Worm (Caenorhabditis elegans) whole organism, L3 larva: Measurements from ENCODE around the gene srx-12.

Source experiments
- aly-2 ChIP-seq: fragments of 150-350 bp; optimal IDR thresholded peaks from 2 replicates; lab custom pipeline; 2014; ENCODE audit warnings: missing biosample characterization, missing genetic modification characterization
- ama-1 ChIP-seq: fragments of 150-350 bp; optimal IDR thresholded peaks from 2 replicates; lab custom pipeline; 2018
- egl-27 ChIP-seq: sonication (generic microtip); optimal IDR thresholded peaks from 4 replicates; lab custom pipeline; 2017; ENCODE audit warnings: missing biosample characterization, missing genetic modification reagents, missing genetic modification characterization
- elt-2 ChIP-seq: sonication (generic microtip); optimal IDR thresholded peaks from 2 replicates; lab custom pipeline; 2016; ENCODE audit warnings: missing genetic modification reagents, mild to moderate bottlenecking, missing genetic modification characterization, missing compliant biosample characterization
- mdl-1 ChIP-seq: fragments of 150-350 bp; optimal IDR thresholded peaks from 2 replicates; lab custom pipeline; 2014; ENCODE audit warnings: missing biosample characterization, missing genetic modification characterization
- nfya-1 ChIP-seq: sonication (generic microtip); optimal IDR thresholded peaks from 2 replicates; lab custom pipeline; 2017; ENCODE audit warnings: missing genetic modification characterization, mild to moderate bottlenecking, missing compliant biosample characterization, antibody characterized with exemption, moderate library complexity; ENCODE audit not compliant: insufficient read depth
- pha-4 ChIP-seq: fragments of 150-350 bp; optimal IDR thresholded peaks from 2 replicates; lab custom pipeline; 2014; ENCODE audit warnings: missing biosample characterization, missing genetic modification reagents, missing genetic modification characterization
- sea-2 ChIP-seq: fragments of 150-350 bp; sonication (generic microtip); optimal IDR thresholded peaks from 4 replicates; lab custom pipeline; 2014; ENCODE audit warnings: missing biosample characterization, missing genetic modification reagents, missing genetic modification characterization
- unc-39 ChIP-seq: sonication (generic microtip); optimal IDR thresholded peaks from 4 replicates; lab custom pipeline; 2017; ENCODE audit warnings: missing biosample characterization, missing genetic modification characterization

DNA sequence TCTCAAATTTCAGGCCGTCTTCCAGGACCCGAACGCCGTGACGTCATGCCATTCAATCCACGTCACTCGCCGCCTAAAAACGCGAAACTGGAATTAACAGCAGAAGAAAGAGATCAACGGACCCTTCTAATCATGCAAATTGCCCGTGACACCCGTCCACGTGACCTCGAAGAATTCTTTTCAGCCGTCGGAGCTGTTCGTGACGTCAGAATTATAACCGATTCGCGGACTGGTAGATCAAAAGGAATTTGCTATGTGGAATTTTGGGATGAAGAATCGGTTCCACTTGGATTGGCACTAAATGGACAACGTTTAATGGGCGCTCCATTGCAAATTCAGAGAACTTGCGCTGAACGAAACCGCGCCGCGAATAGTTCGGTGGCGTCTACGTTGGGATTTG, 30.4 kb upstream of the srx-12 start:
- TF ChIP-seq mdl-1 (tag; lab: Kevin White, UChicago) (no peak), elt-2 (no peak), pha-4 (tag; lab: Kevin White, UChicago) (no peak), sea-2 (GFP tag; lab: Kevin White, UChicago) (no peak), aly-2 (tag; lab: Kevin White, UChicago) (no peak), egl-27 (tag; lab: Kevin White, UChicago) (no peak), unc-39 (tag; lab: Kevin White, UChicago) (no peak), nfya-1 (tag; lab: Kevin White, UChicago) (no peak), ama-1 (lab: Kevin White, UChicago) (no peak)
